Worm (Caenorhabditis elegans): ENCODE data around the gene K07D4.9.

Gene K07D4.9

ce11 chrII:4007972-4008371 is 20.4 kb upstream of the K07D4.9 start:
- TF ChIP-seq F13C5.2 (tag; optimal IDR thresholded peaks at IDR 0.05) (no peak), flt-1 (GFP tag; IDR thresholded peaks at IDR 0.05) (no peak), pes-1 (GFP tag; IDR thresholded peaks at IDR 0.05) (no peak), ceh-13 (GFP tag; optimal IDR thresholded peaks at IDR 0.05) (no peak), sea-1 (GFP tag; conservative IDR thresholded peaks at IDR 0.05) (no peak), hmbx-1 (tag; optimal IDR thresholded peaks at IDR 0.05) (no peak), tbx-37 (GFP tag; conservative IDR thresholded peaks at IDR 0.05) (no peak), scrt-1 (GFP tag; IDR thresholded peaks at IDR 0.05) (no peak), ceh-36 (tag; optimal IDR thresholded peaks at IDR 0.05) (no peak), ama-1 (optimal IDR thresholded peaks at IDR 0.05) (no peak), tbx-11 (GFP tag; IDR thresholded peaks at IDR 0.05) (no peak), ets-7 (tag; optimal IDR thresholded peaks at IDR 0.05) (no peak), tra-4 (tag; optimal IDR thresholded peaks at IDR 0.05) (no peak), aly-1 (tag; optimal IDR thresholded peaks at IDR 0.05) (no peak)

ce11 chrII:4011518-4011917 is 16.9 kb upstream of the K07D4.9 start:
- TF ChIP-seq F13C5.2 (tag; optimal IDR thresholded peaks at IDR 0.05): no peak
- no peak for TF ChIP-seq tbx-11 (GFP tag; IDR thresholded peaks at IDR 0.05)
- no peak for TF ChIP-seq tra-4 (tag; optimal IDR thresholded peaks at IDR 0.05)
- TF ChIP-seq hnd-1 (tag; optimal IDR thresholded peaks at IDR 0.05): no peak
- no peak for TF ChIP-seq B0310.2 (tag; optimal IDR thresholded peaks at IDR 0.05)
- no peak for TF ChIP-seq tbx-37 (GFP tag; conservative IDR thresholded peaks at IDR 0.05)
- no peak for TF ChIP-seq hmbx-1 (tag; optimal IDR thresholded peaks at IDR 0.05)
- no peak for TF ChIP-seq sea-1 (GFP tag; conservative IDR thresholded peaks at IDR 0.05)
- no peak for TF ChIP-seq ama-1 (optimal IDR thresholded peaks at IDR 0.05)
- no peak for TF ChIP-seq ceh-13 (GFP tag; optimal IDR thresholded peaks at IDR 0.05)
- TF ChIP-seq scrt-1 (GFP tag; IDR thresholded peaks at IDR 0.05): no peak
- TF ChIP-seq flt-1 (GFP tag; IDR thresholded peaks at IDR 0.05): no peak
- no peak for TF ChIP-seq ets-7 (tag; optimal IDR thresholded peaks at IDR 0.05)
- TF ChIP-seq aly-1 (tag; optimal IDR thresholded peaks at IDR 0.05): no peak
- TF ChIP-seq ceh-36 (tag; optimal IDR thresholded peaks at IDR 0.05): no peak
- no peak for TF ChIP-seq hmg-4 (GFP tag; optimal IDR thresholded peaks at IDR 0.05)
- TF ChIP-seq pes-1 (GFP tag; IDR thresholded peaks at IDR 0.05): no peak

ce11 chrII:4018617-4019016 is 9.8 kb upstream of the K07D4.9 start, which contains the start of gene K07D4.6:
TSS of gene K07D4.6 (minus strand) at chrII:4018717.
- no peak for TF ChIP-seq scrt-1 (GFP tag; IDR thresholded peaks at IDR 0.05)
- TF ChIP-seq ets-7 (tag; optimal IDR thresholded peaks at IDR 0.05): no peak
- no peak for TF ChIP-seq hmbx-1 (tag; optimal IDR thresholded peaks at IDR 0.05)
- TF ChIP-seq ceh-13 (GFP tag; optimal IDR thresholded peaks at IDR 0.05): no peak
- TF ChIP-seq tra-4 (tag; optimal IDR thresholded peaks at IDR 0.05): no peak
- no peak for TF ChIP-seq tbx-11 (GFP tag; IDR thresholded peaks at IDR 0.05)
- TF ChIP-seq sea-1 (GFP tag; conservative IDR thresholded peaks at IDR 0.05): no peak
- no peak for TF ChIP-seq ama-1 (optimal IDR thresholded peaks at IDR 0.05)
- no peak for TF ChIP-seq pes-1 (GFP tag; IDR thresholded peaks at IDR 0.05)
- no peak for TF ChIP-seq aly-1 (tag; optimal IDR thresholded peaks at IDR 0.05)
- no peak for TF ChIP-seq tbx-37 (GFP tag; conservative IDR thresholded peaks at IDR 0.05)
- no peak for TF ChIP-seq flt-1 (GFP tag; IDR thresholded peaks at IDR 0.05)
- no peak for TF ChIP-seq hmg-4 (GFP tag; optimal IDR thresholded peaks at IDR 0.05)
- no peak for TF ChIP-seq F13C5.2 (tag; optimal IDR thresholded peaks at IDR 0.05)
- TF ChIP-seq B0310.2 (tag; optimal IDR thresholded peaks at IDR 0.05): no peak
- TF ChIP-seq hnd-1 (tag; optimal IDR thresholded peaks at IDR 0.05): no peak
- no peak for TF ChIP-seq ceh-36 (tag; optimal IDR thresholded peaks at IDR 0.05)

- TF ChIP-seq tra-4 (tag; optimal IDR thresholded peaks at IDR 0.05): no peak
- no peak for TF ChIP-seq ceh-13 (GFP tag; optimal IDR thresholded peaks at IDR 0.05)
- no peak for TF ChIP-seq B0310.2 (tag; optimal IDR thresholded peaks at IDR 0.05)
- no peak for TF ChIP-seq hnd-1 (tag; optimal IDR thresholded peaks at IDR 0.05)
- no peak for TF ChIP-seq sea-1 (GFP tag; conservative IDR thresholded peaks at IDR 0.05)
- no peak for TF ChIP-seq hmbx-1 (tag; optimal IDR thresholded peaks at IDR 0.05)
- no peak for TF ChIP-seq ets-7 (tag; optimal IDR thresholded peaks at IDR 0.05)
- TF ChIP-seq flt-1 (GFP tag; IDR thresholded peaks at IDR 0.05): no peak
- TF ChIP-seq scrt-1 (GFP tag; IDR thresholded peaks at IDR 0.05): no peak
- no peak for TF ChIP-seq ceh-36 (tag; optimal IDR thresholded peaks at IDR 0.05)
- TF ChIP-seq aly-1 (tag; optimal IDR thresholded peaks at IDR 0.05): no peak
- no peak for TF ChIP-seq ama-1 (optimal IDR thresholded peaks at IDR 0.05)
- TF ChIP-seq F13C5.2 (tag; optimal IDR thresholded peaks at IDR 0.05): no peak
- no peak for TF ChIP-seq tbx-37 (GFP tag; conservative IDR thresholded peaks at IDR 0.05)
- TF ChIP-seq pes-1 (GFP tag; IDR thresholded peaks at IDR 0.05): no peak
- TF ChIP-seq tbx-11 (GFP tag; IDR thresholded peaks at IDR 0.05): no peak
- TF ChIP-seq hmg-4 (GFP tag; optimal IDR thresholded peaks at IDR 0.05): no peak
Measured at ce11 chrII:4025462-4025861, 2.9 kb upstream of the K07D4.9 start, which contains the start of gene K07D4.5. TSS of gene K07D4.5 (minus strand) at chrII:4025562.

- TF ChIP-seq ceh-13 (GFP tag; optimal IDR thresholded peaks at IDR 0.05) (no peak), pes-1 (GFP tag; IDR thresholded peaks at IDR 0.05) (no peak), aly-1 (tag; optimal IDR thresholded peaks at IDR 0.05) (no peak), hnd-1 (tag; optimal IDR thresholded peaks at IDR 0.05) (no peak), tbx-11 (GFP tag; IDR thresholded peaks at IDR 0.05) (no peak), flt-1 (GFP tag; IDR thresholded peaks at IDR 0.05) (no peak), ama-1 (optimal IDR thresholded peaks at IDR 0.05) (no peak), tbx-37 (GFP tag; conservative IDR thresholded peaks at IDR 0.05) (no peak), sea-1 (GFP tag; conservative IDR thresholded peaks at IDR 0.05) (no peak), hmg-4 (GFP tag; optimal IDR thresholded peaks at IDR 0.05) (no peak), F13C5.2 (tag; optimal IDR thresholded peaks at IDR 0.05) (no peak)
Measured at ce11 chrII:4032293-4032692, 3.9 kb downstream of the K07D4.9 start, which contains the start of gene K07D4.4. TSS of gene K07D4.4 (minus strand) at chrII:4032393.

- no peak for TF ChIP-seq ama-1 (optimal IDR thresholded peaks at IDR 0.05)
- no peak for TF ChIP-seq B0310.2 (tag; optimal IDR thresholded peaks at IDR 0.05)
- TF ChIP-seq hnd-1 (tag; optimal IDR thresholded peaks at IDR 0.05): no peak
- TF ChIP-seq sea-1 (GFP tag; conservative IDR thresholded peaks at IDR 0.05): no peak
- TF ChIP-seq pes-1 (GFP tag; IDR thresholded peaks at IDR 0.05): no peak
- no peak for TF ChIP-seq ceh-13 (GFP tag; optimal IDR thresholded peaks at IDR 0.05)
- no peak for TF ChIP-seq aly-1 (tag; optimal IDR thresholded peaks at IDR 0.05)
- TF ChIP-seq hmg-4 (GFP tag; optimal IDR thresholded peaks at IDR 0.05): no peak
- no peak for TF ChIP-seq ets-7 (tag; optimal IDR thresholded peaks at IDR 0.05)
- no peak for TF ChIP-seq hmbx-1 (tag; optimal IDR thresholded peaks at IDR 0.05)
- no peak for TF ChIP-seq F13C5.2 (tag; optimal IDR thresholded peaks at IDR 0.05)
- TF ChIP-seq tbx-37 (GFP tag; conservative IDR thresholded peaks at IDR 0.05): no peak
- no peak for TF ChIP-seq ceh-36 (tag; optimal IDR thresholded peaks at IDR 0.05)
- no peak for TF ChIP-seq flt-1 (GFP tag; IDR thresholded peaks at IDR 0.05)
- TF ChIP-seq tra-4 (tag; optimal IDR thresholded peaks at IDR 0.05): no peak
- TF ChIP-seq scrt-1 (GFP tag; IDR thresholded peaks at IDR 0.05): no peak
- TF ChIP-seq tbx-11 (GFP tag; IDR thresholded peaks at IDR 0.05): no peak
Measured at ce11 chrII:4038541-4038940, 10.2 kb downstream of the K07D4.9 start, which contains the start of gene pqn-48. TSS of gene pqn-48 (plus strand) at chrII:4038884.
